Fruit fly (Drosophila melanogaster): ENCODE measurements around the gene CG7518.

Gene CG7518

dm6 chr3R:12982167-12982981 lies 15.5 kb upstream of the CG7518 start (continued):
- peak; percentile 79 for TF ChIP-seq CG32006 (GFP tag; optimal IDR thresholded peaks at IDR 0.05)
- TF ChIP-seq topi (GFP tag; optimal IDR thresholded peaks at IDR 0.05), result peak; percentile 65
- peak; percentile 70 for TF ChIP-seq CG6276 (GFP tag; optimal IDR thresholded peaks at IDR 0.05)
- peak; percentile 72 for TF ChIP-seq CG8632 (GFP tag; optimal IDR thresholded peaks at IDR 0.05)
- peak; percentile 87 for TF ChIP-seq eg (GFP tag; IDR thresholded peaks at IDR 0.05)
- TF ChIP-seq dac (GFP tag; optimal IDR thresholded peaks at IDR 0.05), result peak; percentile 25
- peak; percentile 65 for TF ChIP-seq Hr4 (GFP tag; optimal IDR thresholded peaks at IDR 0.05)
- TF ChIP-seq Smox (GFP tag; optimal IDR thresholded peaks at IDR 0.05), result peak; percentile 46
- peak; percentile 43 for TF ChIP-seq Eip93F (GFP tag; optimal IDR thresholded peaks at IDR 0.05)
- TF ChIP-seq Hr38 (GFP tag; optimal IDR thresholded peaks at IDR 0.05), result no peak
- no peak for TF ChIP-seq CG7368 (GFP tag; optimal IDR thresholded peaks at IDR 0.05)
- TF ChIP-seq net (GFP tag; optimal IDR thresholded peaks at IDR 0.05), result peak; percentile 59
- peak; percentile 55 for TF ChIP-seq Lpt (GFP tag; optimal IDR thresholded peaks at IDR 0.05)
- no peak for TF ChIP-seq Ets21C (GFP tag; optimal IDR thresholded peaks at IDR 0.05)
- peak; percentile 68 for TF ChIP-seq CG3032 (tag; optimal IDR thresholded peaks at IDR 0.05)
- peak; percentile 53 for TF ChIP-seq CG6792 (GFP tag; optimal IDR thresholded peaks at IDR 0.05)
- peak; percentile 60 for TF ChIP-seq esn (GFP tag; optimal IDR thresholded peaks at IDR 0.05)
- TF ChIP-seq Hr39 (GFP tag; optimal IDR thresholded peaks at IDR 0.05), result peak; percentile 50
- TF ChIP-seq vri (GFP tag; optimal IDR thresholded peaks at IDR 0.05), result peak; percentile 44
- peak; percentile 58 for TF ChIP-seq fd59A (GFP tag; optimal IDR thresholded peaks at IDR 0.05)
- TF ChIP-seq CG34406 (GFP tag; optimal IDR thresholded peaks at IDR 0.05), result peak; percentile 54
- peak; percentile 68 for TF ChIP-seq CG4318 (GFP tag; optimal IDR thresholded peaks at IDR 0.05)
- no peak for TF ChIP-seq Blimp-1 (GFP tag; optimal IDR thresholded peaks at IDR 0.05)
- peak; percentile 76 for TF ChIP-seq CG10669 (GFP tag; optimal IDR thresholded peaks at IDR 0.05)
- TF ChIP-seq dsx (GFP tag; optimal IDR thresholded peaks at IDR 0.05; ENCODE audit: poor library complexity, severe bottlenecking), result peak; percentile 44
- TF ChIP-seq CG8319 (GFP tag; optimal IDR thresholded peaks at IDR 0.05), result no peak

dm6 chr3R:12982982-12983633 lies 14.8 kb upstream of the CG7518 start:
- TF ChIP-seq svp (GFP tag) (peak; percentile 36), CG8119 (GFP tag; IDR thresholded peaks at IDR 0.05) (peak; percentile 13; the same call in 1 of the 3 replicates), achi (GFP tag; optimal IDR thresholded peaks at IDR 0.05) (no peak), esn (GFP tag; optimal IDR thresholded peaks at IDR 0.05) (no peak), CG6792 (GFP tag; optimal IDR thresholded peaks at IDR 0.05) (no peak), OdsH (GFP tag; optimal IDR thresholded peaks at IDR 0.05) (no peak), fkh (GFP tag; optimal IDR thresholded peaks at IDR 0.05) (peak; percentile 45), CG32006 (GFP tag; optimal IDR thresholded peaks at IDR 0.05) (no peak), eg (GFP tag; IDR thresholded peaks at IDR 0.05) (peak; percentile 55; the same call in 2 of the 3 replicates), CG15336 (GFP tag; IDR thresholded peaks at IDR 0.05) (peak; percentile 41; the same call in 1 of the 2 replicates), Sox14 (GFP tag; optimal IDR thresholded peaks at IDR 0.05) (no peak), vri (GFP tag; optimal IDR thresholded peaks at IDR 0.05) (peak; percentile 36)

- TF ChIP-seq CG31627 (GFP tag; optimal IDR thresholded peaks at IDR 0.05), result no peak
- TF ChIP-seq svp (GFP tag), result peak; percentile 48
- no peak for TF ChIP-seq acj6 (GFP tag; optimal IDR thresholded peaks at IDR 0.05)
- TF ChIP-seq dac (GFP tag; optimal IDR thresholded peaks at IDR 0.05), result no peak
- no peak for TF ChIP-seq CG8319 (GFP tag; optimal IDR thresholded peaks at IDR 0.05)
- no peak for TF ChIP-seq CG16779 (tag; optimal IDR thresholded peaks at IDR 0.05)
- no peak for TF ChIP-seq CG34406 (GFP tag; optimal IDR thresholded peaks at IDR 0.05)
- peak; percentile 41; the same call in 2 of the 3 replicates for TF ChIP-seq CG8119 (GFP tag; IDR thresholded peaks at IDR 0.05)
- TF ChIP-seq vri (GFP tag; optimal IDR thresholded peaks at IDR 0.05), result no peak
- no peak for TF ChIP-seq Hr4 (GFP tag; optimal IDR thresholded peaks at IDR 0.05)
- TF ChIP-seq CG11762 (GFP tag; optimal IDR thresholded peaks at IDR 0.05; ENCODE audit: insufficient read depth), result no peak
- no peak for TF ChIP-seq fd85E (GFP tag; optimal IDR thresholded peaks at IDR 0.05)
- no peak for TF ChIP-seq ss (GFP tag; optimal IDR thresholded peaks at IDR 0.05)
- TF ChIP-seq cyc (GFP tag; optimal IDR thresholded peaks at IDR 0.05), result peak; percentile 1
- peak; percentile 52 for TF ChIP-seq esn (GFP tag; optimal IDR thresholded peaks at IDR 0.05)
- no peak for TF ChIP-seq CG3919 (GFP tag; optimal IDR thresholded peaks at IDR 0.05)
- TF ChIP-seq fd59A (GFP tag; optimal IDR thresholded peaks at IDR 0.05), result no peak
- no peak for TF ChIP-seq CG11902 (GFP tag; optimal IDR thresholded peaks at IDR 0.05)
- no peak for TF ChIP-seq Sox102F (GFP tag; optimal IDR thresholded peaks at IDR 0.05)
- peak; percentile 57 for TF ChIP-seq CG3032 (tag; optimal IDR thresholded peaks at IDR 0.05)
Observed at dm6 chr3R:12985828-12986530, 11.9 kb upstream of the CG7518 start, which contains the start of gene CG31342. TSS of gene CG31342 (plus strand) at chr3R:12986041.
